Fruit fly (Drosophila melanogaster) whole organism, pupa: ENCODE measurements around the gene Him.

Experiments
- CG34367 ChIP-seq: fragments of 200-800 bp; sonication (Bioruptor generic); optimal IDR thresholded peaks from 2 replicates; lab custom pipeline; 2018; ENCODE audit warnings: missing biosample characterization, mild to moderate bottlenecking, missing genetic modification characterization
- EcR ChIP-seq: fragments of 200-800 bp; sonication (Bioruptor generic); optimal IDR thresholded peaks from 3 replicates; lab custom pipeline; 2019; ENCODE audit warnings: missing biosample characterization, missing genetic modification characterization, mild to moderate bottlenecking, moderate library complexity, missing genetic modification reagents
- rn ChIP-seq: fragments of 200-800 bp; sonication (Bioruptor generic); IDR thresholded peaks from 2 replicates; pipeline ENCODE4 v1.3.6; 2022; ENCODE audit warnings: missing biosample characterization, missing genetic modification characterization

- TF ChIP-seq EcR (GFP tag; lab: Kevin White, UChicago): no peak
- TF ChIP-seq rn (GFP tag; lab: Robert Waterston, UW): no peak
- no peak for TF ChIP-seq CG34367
Measured at dm6 chrX:18208079-18208865, 955 bp upstream of the Him start.
